Fruit fly (Drosophila melanogaster): ENCODE results near the gene dpr15.

- TF ChIP-seq Sin3A (optimal IDR thresholded peaks at IDR 0.05) (no peak), insv (optimal IDR thresholded peaks at IDR 0.05) (no peak)
These were observed 27.2 kb upstream of the dpr15 start for dm6 chr3R:12185615-12186014.

Measured in Kc167 (cell line).